Worm (Caenorhabditis elegans): ENCODE results near the gene lips-3.

The lips-3 gene

ce11 chrIII:4666753-4667400, 50.5 kb downstream of the lips-3 start (continued):
- TF ChIP-seq aptf-3 (GFP tag; IDR thresholded peaks at IDR 0.05), result no peak
- no peak for TF ChIP-seq nfya-1 (tag; optimal IDR thresholded peaks at IDR 0.05; ENCODE audit: borderline replicate concordance, insufficient read depth)
- TF ChIP-seq nhr-120 (GFP tag; IDR thresholded peaks at IDR 0.05), result no peak
- TF ChIP-seq cebp-2 (GFP tag; IDR thresholded peaks at IDR 0.05), result no peak
- peak; percentile 26; the same call in 1 of the 2 replicates for TF ChIP-seq lir-1 (GFP tag; conservative IDR thresholded peaks at IDR 0.05)
- TF ChIP-seq D2030.7 (GFP tag; IDR thresholded peaks at IDR 0.05), result no peak
- TF ChIP-seq ets-4 (GFP tag; optimal IDR thresholded peaks at IDR 0.05), result no peak
- no peak for TF ChIP-seq fkh-3 (tag; optimal IDR thresholded peaks at IDR 0.05)

DNA sequence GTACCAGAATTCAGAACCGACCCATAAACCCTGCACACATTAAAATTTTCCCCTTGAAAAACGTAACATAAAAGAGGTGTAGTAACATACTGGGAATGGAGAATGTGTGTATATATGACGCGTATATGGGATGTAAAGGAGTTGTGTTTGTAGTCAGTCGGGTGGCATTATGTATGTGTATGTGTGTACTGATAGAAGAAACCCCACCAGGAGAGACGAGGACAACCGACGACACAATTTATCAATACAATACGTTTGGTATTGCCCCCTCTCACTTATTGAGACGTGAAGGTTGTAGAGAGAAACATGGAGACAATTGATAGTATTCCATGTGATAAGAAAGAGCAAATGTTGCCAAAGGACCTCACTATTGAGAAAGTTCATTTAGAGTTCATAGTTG, 51.7 kb downstream of the lips-3 start:
- TF ChIP-seq pbrm-1 (GFP tag; IDR thresholded peaks at IDR 0.05), result no peak
- TF ChIP-seq nhr-80 (tag; optimal IDR thresholded peaks at IDR 0.05), result peak; percentile 23
- TF ChIP-seq hrde-1 (tag; optimal IDR thresholded peaks at IDR 0.05; ENCODE audit: borderline replicate concordance), result no peak
